Fruit fly (Drosophila melanogaster): ENCODE measurements around the gene Or65a.

Gene Or65a

dm6 chr3L:6357152-6357551 is 36.7 kb downstream of the Or65a start (continued):
- no peak for TF ChIP-seq Ets21C (GFP tag; optimal IDR thresholded peaks at IDR 0.05)
- no peak for TF ChIP-seq net (GFP tag; optimal IDR thresholded peaks at IDR 0.05)
- TF ChIP-seq CG32006 (GFP tag; optimal IDR thresholded peaks at IDR 0.05) = no peak
- no peak for TF ChIP-seq CG7368 (GFP tag; optimal IDR thresholded peaks at IDR 0.05)
- no peak for TF ChIP-seq Eip75B (GFP tag; optimal IDR thresholded peaks at IDR 0.05)
- no peak for TF ChIP-seq fkh (GFP tag; optimal IDR thresholded peaks at IDR 0.05)
- TF ChIP-seq eg (GFP tag; IDR thresholded peaks at IDR 0.05) = no peak
- TF ChIP-seq CG10631 (GFP tag; optimal IDR thresholded peaks at IDR 0.05) = no peak
- TF ChIP-seq vri (GFP tag; optimal IDR thresholded peaks at IDR 0.05) = no peak
- TF ChIP-seq Sox102F (GFP tag; optimal IDR thresholded peaks at IDR 0.05) = no peak
- peak; percentile 54 for TF ChIP-seq Eip78C (GFP tag)
- no peak for TF ChIP-seq dac (GFP tag; optimal IDR thresholded peaks at IDR 0.05)
- no peak for TF ChIP-seq CG1621 (tag; optimal IDR thresholded peaks at IDR 0.05)
- TF ChIP-seq CG8119 (GFP tag; IDR thresholded peaks at IDR 0.05) = no peak
- no peak for TF ChIP-seq CG6792 (GFP tag; optimal IDR thresholded peaks at IDR 0.05)
- peak; percentile 14 for TF ChIP-seq cyc (GFP tag; optimal IDR thresholded peaks at IDR 0.05)
- TF ChIP-seq Hr39 (GFP tag; optimal IDR thresholded peaks at IDR 0.05) = peak; percentile 9
- peak; percentile 6 for TF ChIP-seq acj6 (GFP tag; optimal IDR thresholded peaks at IDR 0.05)
- TF ChIP-seq svp (GFP tag) = peak; percentile 75

dm6 chr3L:6358501-6358900 is 38.1 kb downstream of the Or65a start:
- TF ChIP-seq CG11902 (GFP tag; optimal IDR thresholded peaks at IDR 0.05) = peak; percentile 11
- TF ChIP-seq CG11294 (GFP tag; IDR thresholded peaks at IDR 0.05) = no peak
- peak; percentile 75 for TF ChIP-seq spab (GFP tag; optimal IDR thresholded peaks at IDR 0.05)
- peak; percentile 44; the same call in 1 of the 2 replicates for TF ChIP-seq Gug (GFP tag; IDR thresholded peaks at IDR 0.05)
- TF ChIP-seq topi (GFP tag; optimal IDR thresholded peaks at IDR 0.05) = peak; percentile 53
- peak; percentile 83 for TF ChIP-seq CG6163 (GFP tag; IDR thresholded peaks at IDR 0.05)
- TF ChIP-seq Blimp-1 (GFP tag; optimal IDR thresholded peaks at IDR 0.05) = peak; percentile 2
- TF ChIP-seq CG9139 (GFP tag; optimal IDR thresholded peaks at IDR 0.05) = peak; percentile 67
- TF ChIP-seq CG6792 (GFP tag; optimal IDR thresholded peaks at IDR 0.05) = peak; percentile 67
- TF ChIP-seq acj6 (GFP tag; optimal IDR thresholded peaks at IDR 0.05) = peak; percentile 78
- peak; percentile 51 for TF ChIP-seq Hr4 (GFP tag; optimal IDR thresholded peaks at IDR 0.05)
- peak; percentile 41 for TF ChIP-seq Sox15 (GFP tag; optimal IDR thresholded peaks at IDR 0.05)
- peak; percentile 75 for TF ChIP-seq fd59A (GFP tag; optimal IDR thresholded peaks at IDR 0.05)
- TF ChIP-seq CG10669 (GFP tag; optimal IDR thresholded peaks at IDR 0.05) = peak; percentile 79
- TF ChIP-seq Smox (GFP tag; optimal IDR thresholded peaks at IDR 0.05) = peak; percentile 65
- TF ChIP-seq CG8319 (GFP tag; optimal IDR thresholded peaks at IDR 0.05) = no peak
- TF ChIP-seq Sox102F (GFP tag; optimal IDR thresholded peaks at IDR 0.05) = peak; percentile 57
- peak; percentile 77 to 84 for TF ChIP-seq ss (GFP tag; optimal IDR thresholded peaks at IDR 0.05)
- TF ChIP-seq svp (GFP tag) = peak; percentile 87
- peak; percentile 46 for TF ChIP-seq vri (GFP tag; optimal IDR thresholded peaks at IDR 0.05)
- TF ChIP-seq CG6276 (GFP tag; optimal IDR thresholded peaks at IDR 0.05) = peak; percentile 56
- peak; percentile 22 to 53 for TF ChIP-seq salr (GFP tag; optimal IDR thresholded peaks at IDR 0.05)
- peak; percentile 79 for TF ChIP-seq Ets96B (tag; optimal IDR thresholded peaks at IDR 0.05)
- TF ChIP-seq Lpt (GFP tag; optimal IDR thresholded peaks at IDR 0.05) = peak; percentile 44
- TF ChIP-seq CG3032 (tag; optimal IDR thresholded peaks at IDR 0.05) = peak; percentile 84
- peak; percentile 74 for TF ChIP-seq achi (GFP tag; optimal IDR thresholded peaks at IDR 0.05)
- peak; percentile 93 for TF ChIP-seq Eip78C (GFP tag)
- peak; percentile 64 for TF ChIP-seq pdm3 (GFP tag; optimal IDR thresholded peaks at IDR 0.05)
- no peak for TF ChIP-seq Eip93F (GFP tag; optimal IDR thresholded peaks at IDR 0.05)
- peak; percentile 43 for TF ChIP-seq CG4318 (GFP tag; optimal IDR thresholded peaks at IDR 0.05)
- peak; percentile 45 for TF ChIP-seq CG31627 (GFP tag; optimal IDR thresholded peaks at IDR 0.05)
- peak; percentile 80 for TF ChIP-seq CG1621 (tag; optimal IDR thresholded peaks at IDR 0.05)
- peak; percentile 40 for TF ChIP-seq CG16779 (tag; optimal IDR thresholded peaks at IDR 0.05)
- TF ChIP-seq Hr38 (GFP tag; optimal IDR thresholded peaks at IDR 0.05) = no peak
- peak; percentile 81 for TF ChIP-seq CG8119 (GFP tag; IDR thresholded peaks at IDR 0.05)
- peak; percentile 67 for TF ChIP-seq CG34406 (GFP tag; optimal IDR thresholded peaks at IDR 0.05)
- TF ChIP-seq CG6854 (GFP tag; optimal IDR thresholded peaks at IDR 0.05) = no peak
- no peak for TF ChIP-seq fd85E (GFP tag; optimal IDR thresholded peaks at IDR 0.05)
- peak; percentile 59 for TF ChIP-seq lz (GFP tag; optimal IDR thresholded peaks at IDR 0.05)
- TF ChIP-seq cyc (GFP tag; optimal IDR thresholded peaks at IDR 0.05) = peak; percentile 50
- peak; percentile 26 for TF ChIP-seq Ets21C (GFP tag; optimal IDR thresholded peaks at IDR 0.05)
